Worm (Caenorhabditis elegans) whole organism, L4 larva: ENCODE measurements around the gene ser-2.

Source experiments
- Y105C5A.15 ChIP-seq: fragments of 200-800 bp; sonication (Bioruptor generic); IDR thresholded peaks from 2 replicates; pipeline ENCODE4 v1.3.6; 2022; ENCODE audit warnings: missing genetic modification characterization, missing compliant biosample characterization
- ZK546.5 ChIP-seq, 2 experiments: sonication (generic microtip); optimal IDR thresholded peaks; 2 replicates each; lab custom pipeline; 2017; ENCODE audit warnings: missing biosample characterization in 2 of 2, missing genetic modification characterization in 2 of 2
- ctbp-1 ChIP-seq: fragments of 200-800 bp; sonication (Bioruptor generic); IDR thresholded peaks from 2 replicates; pipeline ENCODE4 v1.3.6; 2022; ENCODE audit warnings: missing genetic modification reagents, missing genetic modification characterization, missing compliant biosample characterization
- ztf-11 ChIP-seq: fragments of 150-350 bp; optimal IDR thresholded peaks from 2 replicates; lab custom pipeline; 2014; ENCODE audit warnings: missing biosample characterization, missing genetic modification characterization

- TF ChIP-seq ztf-11 (tag; lab: Kevin White, UChicago) (no peak), ctbp-1 (GFP tag; lab: Robert Waterston, UW) (no peak), ZK546.5 (tag; optimal IDR thresholded peaks at IDR 0.05; lab: Kevin White, UChicago) (no peak), Y105C5A.15 (no peak)
These were observed 35.4 kb upstream of the ser-2 start for ce11 chrX:15338195-15338594.
